Worm (Caenorhabditis elegans) whole organism, young adult: ENCODE data around the gene F47D12.6.
A peak's percentile ranks its signal among the peaks of the same experiment; 100 is the strongest.

Experiments
- B0019.2 ChIP-seq: fragments of 200-800 bp; sonication (Bioruptor generic); conservative IDR thresholded peaks from 2 replicates; pipeline ENCODE4 v1.3.6; 2022; ENCODE audit warnings: missing genetic modification reagents, missing genetic modification characterization, missing compliant biosample characterization
- B0261.1 ChIP-seq: sonication (generic microtip); optimal IDR thresholded peaks from 2 replicates; lab custom pipeline; 2016; ENCODE audit warnings: mild to moderate bottlenecking, missing genetic modification characterization, moderate library complexity, missing compliant biosample characterization
- C06A6.2 ChIP-seq: fragments of 200-800 bp; sonication (Bioruptor generic); conservative IDR thresholded peaks from 2 replicates; pipeline ENCODE4 v1.3.6; 2022; ENCODE audit warnings: missing genetic modification characterization, missing compliant biosample characterization
- F39B2.1 ChIP-seq: fragments of 200-800 bp; sonication (Bioruptor generic); IDR thresholded peaks from 2 replicates; pipeline ENCODE4 v1.3.6; 2022; ENCODE audit warnings: missing genetic modification reagents, missing genetic modification characterization, missing compliant biosample characterization
- F57C9.4 ChIP-seq: sonication (generic microtip); optimal IDR thresholded peaks from 2 replicates; lab custom pipeline; 2017; ENCODE audit warnings: mild to moderate bottlenecking, missing genetic modification characterization, missing compliant biosample characterization
- K11D2.4 ChIP-seq: fragments of 200-800 bp; sonication (Bioruptor generic); IDR thresholded peaks from 2 replicates; pipeline ENCODE4 v1.3.6; 2022; ENCODE audit warnings: missing genetic modification reagents, missing genetic modification characterization, missing compliant biosample characterization
- T26A5.8 ChIP-seq: sonication (generic microtip); optimal IDR thresholded peaks from 2 replicates; lab custom pipeline; 2016; ENCODE audit warnings: missing genetic modification characterization, missing compliant biosample characterization
- Y79H2A.3 ChIP-seq: fragments of 200-800 bp; sonication (Bioruptor generic); conservative IDR thresholded peaks from 2 replicates; pipeline ENCODE4 v1.3.6; 2022; ENCODE audit warnings: missing genetic modification reagents, missing genetic modification characterization, missing compliant biosample characterization
- bed-1 ChIP-seq: fragments of 200-800 bp; sonication (Bioruptor generic); IDR thresholded peaks from 2 replicates; pipeline ENCODE4 v1.3.6; 2022; ENCODE audit warnings: missing genetic modification reagents, missing genetic modification characterization, missing compliant biosample characterization
- ccch-3 ChIP-seq: fragments of 200-800 bp; sonication (Bioruptor generic); optimal IDR thresholded peaks from 2 replicates; lab custom pipeline; 2018; ENCODE audit warnings: mild to moderate bottlenecking, missing genetic modification characterization, missing compliant biosample characterization
- cebp-1 ChIP-seq, 2 experiments: fragments of 200-800 bp in 1 of 2; sonication (Bioruptor generic) in 1 of 2; sonication (generic microtip) in 1 of 2; IDR thresholded peaks in 1 of 2; optimal IDR thresholded peaks in 1 of 2; 2 replicates each; pipeline versions ENCODE4 v1.3.6 to Lab custom; 2017 to 2022; ENCODE audit warnings: missing compliant biosample characterization in 2 of 2, missing genetic modification characterization in 2 of 2, mild to moderate bottlenecking in 1 of 2, missing genetic modification reagents in 1 of 2, moderate library complexity in 1 of 2
- cebp-2 ChIP-seq: fragments of 200-800 bp; sonication (Bioruptor generic); IDR thresholded peaks from 2 replicates; pipeline ENCODE4 v1.3.6; 2022; ENCODE audit warnings: missing genetic modification characterization, missing compliant biosample characterization
- ceh-58 ChIP-seq: fragments of 200-800 bp; sonication (Bioruptor generic); IDR thresholded peaks from 2 replicates; pipeline ENCODE4 v1.3.6; 2022; ENCODE audit warnings: missing genetic modification characterization, missing compliant biosample characterization
- dpl-1 ChIP-seq: fragments of 150-350 bp; optimal IDR thresholded peaks from 2 replicates; lab custom pipeline; 2014; ENCODE audit warnings: missing biosample characterization, missing genetic modification reagents, missing genetic modification characterization
- efl-1 ChIP-seq: fragments of 150-350 bp; optimal IDR thresholded peaks from 2 replicates; lab custom pipeline; 2014; ENCODE audit warnings: missing biosample characterization, missing genetic modification reagents, missing genetic modification characterization
- ets-4 ChIP-seq: fragments of 200-800 bp; sonication (Bioruptor generic); optimal IDR thresholded peaks from 2 replicates; lab custom pipeline; 2018; ENCODE audit warnings: mild to moderate bottlenecking, missing genetic modification characterization, missing compliant biosample characterization
- hlh-12 ChIP-seq: sonication (generic microtip); optimal IDR thresholded peaks from 2 replicates; lab custom pipeline; 2016; ENCODE audit warnings: missing genetic modification characterization, missing compliant biosample characterization
- hmg-20 ChIP-seq: fragments of 200-800 bp; sonication (Bioruptor generic); IDR thresholded peaks from 2 replicates; pipeline ENCODE4 v1.3.6; 2022; ENCODE audit warnings: missing genetic modification reagents, missing genetic modification characterization, missing compliant biosample characterization
- hrde-1 ChIP-seq: sonication (generic microtip); optimal IDR thresholded peaks from 2 replicates; lab custom pipeline; 2016; ENCODE audit warnings: missing genetic modification characterization, mild to moderate bottlenecking, missing compliant biosample characterization, moderate library complexity, missing genotype, missing genetic modification reagents, borderline replicate concordance
- lag-1 ChIP-seq: fragments of 200-800 bp; sonication (Bioruptor generic); IDR thresholded peaks from 2 replicates; pipeline ENCODE4 v1.3.6; 2022; ENCODE audit warnings: missing genetic modification reagents, missing genetic modification characterization, missing compliant biosample characterization
- lin-26 ChIP-seq: fragments of 200-800 bp; sonication (Bioruptor generic); IDR thresholded peaks from 2 replicates; pipeline ENCODE4 v1.3.6; 2022; ENCODE audit warnings: missing genetic modification reagents, missing genetic modification characterization, missing compliant biosample characterization
- lin-35 ChIP-seq, 3 experiments: fragments of 150-350 bp in 2 of 3; sonication (generic microtip) in 1 of 3; optimal IDR thresholded peaks; 2 replicates each; lab custom pipeline; 2014 to 2018; ENCODE audit warnings: missing biosample characterization in 3 of 3, missing genetic modification characterization in 3 of 3, missing genetic modification reagents in 3 of 3
- lin-40 ChIP-seq: sonication (generic microtip); optimal IDR thresholded peaks from 2 replicates; lab custom pipeline; 2016; ENCODE audit warnings: missing genetic modification characterization, mild to moderate bottlenecking, missing compliant biosample characterization, missing genotype, missing genetic modification reagents
- lin-54 ChIP-seq: fragments of 200-800 bp; sonication (Bioruptor generic); optimal IDR thresholded peaks from 2 replicates; lab custom pipeline; 2018; ENCODE audit warnings: mild to moderate bottlenecking, missing genetic modification characterization, missing compliant biosample characterization
- lsy-27 ChIP-seq: sonication (generic microtip); optimal IDR thresholded peaks from 2 replicates; lab custom pipeline; 2017; ENCODE audit warnings: missing genetic modification characterization, mild to moderate bottlenecking, missing compliant biosample characterization, antibody characterized with exemption, missing genotype, borderline replicate concordance; ENCODE audit not compliant: insufficient read depth
- madf-8 ChIP-seq: fragments of 200-800 bp; sonication (Bioruptor generic); conservative IDR thresholded peaks from 2 replicates; pipeline ENCODE4 v1.3.6; 2022; ENCODE audit warnings: missing genetic modification reagents, missing genetic modification characterization, missing compliant biosample characterization
- mes-4 ChIP-seq: sonication (generic microtip); optimal IDR thresholded peaks from 2 replicates; lab custom pipeline; 2016; ENCODE audit warnings: missing genotype, missing genetic modification characterization, missing compliant biosample characterization
- nhr-80 ChIP-seq: sonication (generic microtip); optimal IDR thresholded peaks from 2 replicates; lab custom pipeline; 2016; ENCODE audit warnings: missing genetic modification characterization, missing compliant biosample characterization
- pbrm-1 ChIP-seq: fragments of 200-800 bp; sonication (Bioruptor generic); IDR thresholded peaks from 2 replicates; pipeline ENCODE4 v1.3.6; 2022; ENCODE audit warnings: missing genetic modification reagents, missing genetic modification characterization, missing compliant biosample characterization
- repo-1 ChIP-seq: sonication (generic microtip); optimal IDR thresholded peaks from 2 replicates; lab custom pipeline; 2017; ENCODE audit warnings: mild to moderate bottlenecking, missing genetic modification characterization, missing compliant biosample characterization
- sdz-38 ChIP-seq: sonication (generic microtip); optimal IDR thresholded peaks from 2 replicates; lab custom pipeline; 2016; ENCODE audit warnings: missing genotype, missing genetic modification characterization, missing compliant biosample characterization
- snpc-1.1 ChIP-seq: sonication (generic microtip); optimal IDR thresholded peaks from 2 replicates; lab custom pipeline; 2017; ENCODE audit warnings: missing genetic modification characterization, mild to moderate bottlenecking, missing compliant biosample characterization, antibody characterized with exemption, moderate library complexity, missing genotype, missing genetic modification reagents; ENCODE audit not compliant: insufficient read depth
- sptf-2 ChIP-seq: fragments of 200-800 bp; sonication (Bioruptor generic); optimal IDR thresholded peaks from 2 replicates; lab custom pipeline; 2018; ENCODE audit warnings: mild to moderate bottlenecking, missing genetic modification characterization, missing compliant biosample characterization
- tbx-9 ChIP-seq: sonication (generic microtip); optimal IDR thresholded peaks from 2 replicates; lab custom pipeline; 2016; ENCODE audit warnings: borderline replicate concordance, missing genetic modification characterization, inconsistent platforms, missing compliant biosample characterization
- ztf-18 ChIP-seq: sonication (generic microtip); optimal IDR thresholded peaks from 2 replicates; lab custom pipeline; 2016; ENCODE audit warnings: missing genotype, mild to moderate bottlenecking, missing genetic modification characterization, missing compliant biosample characterization
- ztf-26 ChIP-seq: sonication (generic microtip); optimal IDR thresholded peaks from 2 replicates; lab custom pipeline; 2017; ENCODE audit warnings: missing genetic modification characterization, missing compliant biosample characterization
- ztf-28 ChIP-seq: fragments of 200-800 bp; sonication (Bioruptor generic); IDR thresholded peaks from 2 replicates; pipeline ENCODE4 v1.3.6; 2022; ENCODE audit warnings: missing genetic modification reagents, missing genetic modification characterization, missing compliant biosample characterization

Gene F47D12.6

ce11 chrIII:6287195-6287594, at the start of gene F47D12.6:
Gene F47D12.6, minus strand, starts transcription at chrIII:6287295.
- TF ChIP-seq ceh-58 (GFP tag; lab: Robert Waterston, UW) (no peak), hmg-20 (GFP tag; lab: Robert Waterston, UW) (no peak), lin-54 (GFP tag; lab: Kevin White, UChicago) (no peak), nhr-80 (peak; percentile 0)

ce11 chrIII:6334364-6334763, 47.3 kb upstream of the F47D12.6 start:
- TF ChIP-seq B0019.2 (GFP tag; lab: Robert Waterston, UW) (no peak), Y79H2A.3 (GFP tag; lab: Robert Waterston, UW) (no peak), K11D2.4 (GFP tag; lab: Robert Waterston, UW) (no peak)

- TF ChIP-seq hlh-12 (tag; lab: Kevin White, UChicago) (no peak), snpc-1.1 (tag; lab: Kevin White, UChicago) (no peak), F57C9.4 (no peak), lsy-27 (no peak), hrde-1 (no peak), lag-1 (GFP tag; lab: Robert Waterston, UW) (no peak), nhr-80 (no peak), sptf-2 (GFP tag; lab: Kevin White, UChicago) (no peak), sdz-38 (tag; lab: Kevin White, UChicago) (no peak), B0261.1 (tag; lab: Kevin White, UChicago) (no peak), repo-1 (no peak), ets-4 (no peak), dpl-1 (GFP tag; lab: Kevin White, UChicago) (no peak)
These were observed 44.2 kb upstream of the F47D12.6 start, which contains the start of gene C56G2.4 for ce11 chrIII:6331211-6331782. Gene C56G2.4, plus strand, starts transcription at chrIII:6331732.

ce11 chrIII:6324139-6324538, 37.0 kb upstream of the F47D12.6 start, which contains the start of gene C56G2.5:
Gene C56G2.5, minus strand, starts transcription at chrIII:6324239.
- no peak for TF ChIP-seq F39B2.1
- no peak for TF ChIP-seq ccch-3 (GFP tag; lab: Kevin White, UChicago)
- TF ChIP-seq sptf-2 (GFP tag; lab: Kevin White, UChicago), result no peak
- TF ChIP-seq pbrm-1 (GFP tag; lab: Robert Waterston, UW), result no peak
- TF ChIP-seq lin-26 (GFP tag; lab: Robert Waterston, UW), result no peak
- TF ChIP-seq nhr-80, result no peak
- no peak for TF ChIP-seq T26A5.8 (tag; lab: Kevin White, UChicago)
- no peak for TF ChIP-seq ztf-26 (tag; lab: Kevin White, UChicago)
- TF ChIP-seq lsy-27, result no peak
- no peak for TF ChIP-seq efl-1 (GFP tag; lab: Kevin White, UChicago)
- TF ChIP-seq ztf-18, result no peak
- TF ChIP-seq madf-8 (GFP tag; lab: Robert Waterston, UW), result no peak
- no peak for TF ChIP-seq mes-4
- TF ChIP-seq lin-35 (GFP tag; optimal IDR thresholded peaks at IDR 0.05; lab: Kevin White, UChicago), result no peak
- no peak for TF ChIP-seq B0019.2 (GFP tag; lab: Robert Waterston, UW)

- TF ChIP-seq lag-1 (GFP tag; lab: Robert Waterston, UW), result no peak
- TF ChIP-seq cebp-1 (GFP tag; IDR thresholded peaks at IDR 0.05; lab: Robert Waterston, UW), result no peak
- no peak for TF ChIP-seq cebp-1 (tag; optimal IDR thresholded peaks at IDR 0.05; lab: Kevin White, UChicago)
- TF ChIP-seq C06A6.2, result no peak
- TF ChIP-seq bed-1, result no peak
- no peak for TF ChIP-seq ccch-3 (GFP tag; lab: Kevin White, UChicago)
- no peak for TF ChIP-seq lin-26 (GFP tag; lab: Robert Waterston, UW)
- TF ChIP-seq ztf-18, result no peak
- no peak for TF ChIP-seq cebp-2
- no peak for TF ChIP-seq lin-40 (tag; lab: Kevin White, UChicago)
- no peak for TF ChIP-seq tbx-9 (tag; lab: Kevin White, UChicago)
- no peak for TF ChIP-seq ztf-28 (GFP tag; lab: Robert Waterston, UW)
- no peak for TF ChIP-seq lin-54 (GFP tag; lab: Kevin White, UChicago)
These were observed 30.2 kb upstream of the F47D12.6 start for ce11 chrIII:6317345-6317744.
